Worm (Caenorhabditis elegans) whole organism, early embryonic: Measurements from ENCODE around the gene npr-41.

Experiments used
- aly-1 ChIP-seq: sonication (generic microtip); optimal IDR thresholded peaks from 2 replicates; lab custom pipeline; 2016; ENCODE audit warnings: missing genetic modification characterization, missing compliant biosample characterization
- ama-1 ChIP-seq: fragments of 150-350 bp; optimal IDR thresholded peaks from 2 replicates; lab custom pipeline; 2014
- ets-7 ChIP-seq: sonication (generic microtip); optimal IDR thresholded peaks from 2 replicates; lab custom pipeline; 2016; ENCODE audit warnings: missing genotype, missing genetic modification characterization, missing compliant biosample characterization
- flt-1 ChIP-seq: fragments of 200-800 bp; sonication (Bioruptor generic); IDR thresholded peaks from 2 replicates; pipeline ENCODE4 v1.3.6; 2022; ENCODE audit warnings: missing genetic modification characterization, missing compliant biosample characterization

- TF ChIP-seq flt-1 (GFP tag; lab: Robert Waterston, UW) (no peak), ama-1 (lab: Kevin White, UChicago) (no peak), ets-7 (tag; lab: Kevin White, UChicago) (no peak), aly-1 (tag; lab: Kevin White, UChicago) (no peak)
Observed at ce11 chrII:11533716-11534115, 23.2 kb downstream of the npr-41 start, which contains the start of gene mdt-8.
